Fruit fly (Drosophila melanogaster): Measurements from ENCODE around the gene CG33298.

- TF ChIP-seq psq (GFP tag; optimal IDR thresholded peaks at IDR 0.05) (no peak), lola (GFP tag; optimal IDR thresholded peaks at IDR 0.05) (no peak), woc (GFP tag; optimal IDR thresholded peaks at IDR 0.05) (no peak), Sp1 (GFP tag; optimal IDR thresholded peaks at IDR 0.05) (no peak), Rel (GFP tag; optimal IDR thresholded peaks at IDR 0.05) (no peak), Rel (tag; optimal IDR thresholded peaks at IDR 0.05) (no peak), sv (GFP tag; optimal IDR thresholded peaks at IDR 0.05) (no peak), Hr78 (GFP tag; optimal IDR thresholded peaks at IDR 0.05) (no peak), dl (GFP tag; optimal IDR thresholded peaks at IDR 0.05; ENCODE audit: insufficient read depth in 1 of 2, partially characterized antibody in 2 of 2) (no peak), Abd-B (GFP tag; optimal IDR thresholded peaks at IDR 0.05) (no peak), usp (GFP tag; optimal IDR thresholded peaks at IDR 0.05) (no peak)
Observed at dm6 chr2L:9560045-9560587, 64.8 kb downstream of the CG33298 start.
